Fruit fly (Drosophila melanogaster) whole organism, embryonic: Measurements from ENCODE around the gene CG9328.

ENCODE experiments used
- Adf1 ChIP-seq: fragments of 200-800 bp; sonication (Bioruptor generic); IDR thresholded peaks from 2 replicates; pipeline ENCODE4 v1.3.6; 2022; ENCODE audit warnings: missing biosample characterization, missing genetic modification characterization
- C15 ChIP-seq: fragments of 200-800 bp; sonication (Bioruptor generic); IDR thresholded peaks from 3 replicates; pipeline ENCODE4 v1.3.6; 2022; ENCODE audit warnings: missing biosample characterization, missing genetic modification characterization
- CG10267 ChIP-seq: fragments of 200-800 bp; sonication (Bioruptor generic); optimal IDR thresholded peaks from 2 replicates; lab custom pipeline; 2018; ENCODE audit warnings: missing biosample characterization, mild to moderate bottlenecking, missing genetic modification characterization, moderate library complexity
- CG11504 ChIP-seq: fragments of 200-800 bp; sonication (Bioruptor generic); optimal IDR thresholded peaks from 3 replicates; lab custom pipeline; 2019; ENCODE audit warnings: missing biosample characterization, mild to moderate bottlenecking, missing genetic modification characterization, moderate library complexity
- CG12155 ChIP-seq: fragments of 200-800 bp; sonication (Bioruptor generic); optimal IDR thresholded peaks from 3 replicates; lab custom pipeline; 2016; ENCODE audit warnings: missing biosample characterization, missing genetic modification characterization
- CG12391 ChIP-seq: fragments of 200-800 bp; sonication (Bioruptor generic); optimal IDR thresholded peaks from 3 replicates; lab custom pipeline; 2018; ENCODE audit warnings: missing biosample characterization, mild to moderate bottlenecking, missing genetic modification characterization, moderate library complexity
- CG14965 ChIP-seq: fragments of 200-800 bp; sonication (Bioruptor generic); optimal IDR thresholded peaks from 2 replicates; lab custom pipeline; 2016; ENCODE audit warnings: missing biosample characterization, missing genetic modification characterization, borderline replicate concordance
- CG15479 ChIP-seq: fragments of 200-800 bp; sonication (Bioruptor generic); optimal IDR thresholded peaks from 3 replicates; lab custom pipeline; 2019; ENCODE audit warnings: missing biosample characterization, mild to moderate bottlenecking, missing genetic modification characterization, moderate library complexity
- CG15514 ChIP-seq: fragments of 200-800 bp; sonication (Bioruptor generic); optimal IDR thresholded peaks from 3 replicates; lab custom pipeline; 2017; ENCODE audit warnings: missing biosample characterization, missing genetic modification characterization, mild to moderate bottlenecking, moderate library complexity, missing genetic modification reagents
- CG1647 ChIP-seq: fragments of 200-800 bp; sonication (Bioruptor generic); optimal IDR thresholded peaks from 3 replicates; lab custom pipeline; 2016; ENCODE audit warnings: missing biosample characterization, missing genetic modification characterization
- CG17186 ChIP-seq: fragments of 200-800 bp; sonication (Bioruptor generic); optimal IDR thresholded peaks from 3 replicates; lab custom pipeline; 2017; ENCODE audit warnings: missing biosample characterization, missing genetic modification reagents, missing genetic modification characterization
- CG17568 ChIP-seq: fragments of 200-800 bp; sonication (Bioruptor generic); optimal IDR thresholded peaks from 2 replicates; lab custom pipeline; 2018; ENCODE audit warnings: missing biosample characterization, mild to moderate bottlenecking, missing genetic modification characterization, moderate library complexity
- CG1792 ChIP-seq: fragments of 200-800 bp; sonication (Bioruptor generic); optimal IDR thresholded peaks from 2 replicates; lab custom pipeline; 2016; ENCODE audit warnings: missing biosample characterization, missing genetic modification characterization
- CG18619 ChIP-seq: fragments of 200-800 bp; sonication (Bioruptor generic); optimal IDR thresholded peaks from 3 replicates; lab custom pipeline; 2017; ENCODE audit warnings: missing biosample characterization, mild to moderate bottlenecking, missing genetic modification characterization
- CG34376 ChIP-seq: fragments of 200-800 bp; sonication (Bioruptor generic); optimal IDR thresholded peaks from 2 replicates; lab custom pipeline; 2018; ENCODE audit warnings: missing biosample characterization, mild to moderate bottlenecking, missing genetic modification characterization
- CG4854 ChIP-seq: fragments of 200-800 bp; sonication (Bioruptor generic); optimal IDR thresholded peaks from 2 replicates; lab custom pipeline; 2016; ENCODE audit warnings: missing biosample characterization, missing genetic modification characterization, inconsistent platforms
- CG5953 ChIP-seq: fragments of 200-800 bp; sonication (Bioruptor generic); IDR thresholded peaks from 2 replicates; pipeline ENCODE4 v1.3.6; 2022; ENCODE audit warnings: missing biosample characterization, missing genetic modification characterization
- CG7839 ChIP-seq: fragments of 200-800 bp; sonication (Bioruptor generic); optimal IDR thresholded peaks from 3 replicates; lab custom pipeline; 2018; ENCODE audit warnings: missing biosample characterization, mild to moderate bottlenecking, missing genetic modification characterization, moderate library complexity
- CG8765 ChIP-seq: fragments of 200-800 bp; sonication (Bioruptor generic); IDR thresholded peaks from 2 replicates; pipeline ENCODE4 v1.3.6; 2022; ENCODE audit warnings: missing biosample characterization, missing genetic modification characterization
- D19A ChIP-seq: fragments of 200-800 bp; optimal IDR thresholded peaks from 3 replicates; lab custom pipeline; 2019; ENCODE audit warnings: missing biosample characterization, mild to moderate bottlenecking, missing genetic modification characterization, moderate library complexity
- Dll ChIP-seq: fragments of 200-800 bp; sonication (Bioruptor generic); IDR thresholded peaks from 4 replicates; pipeline ENCODE4 v1.3.6; 2022; ENCODE audit warnings: missing biosample characterization, missing genetic modification characterization; ENCODE audit not compliant: partially characterized antibody
- E2f1 ChIP-seq: fragments of 200-800 bp; sonication (Bioruptor generic); IDR thresholded peaks from 2 replicates; pipeline ENCODE4 v1.3.6; 2022; ENCODE audit warnings: missing biosample characterization, missing genetic modification characterization
- Gug ChIP-seq: fragments of 200-800 bp; sonication (Bioruptor generic); IDR thresholded peaks from 4 replicates; pipeline ENCODE4 v1.3.6; 2022; ENCODE audit warnings: missing biosample characterization, missing genetic modification characterization
- Hey ChIP-seq: fragments of 200-800 bp; sonication (Bioruptor generic); optimal IDR thresholded peaks from 3 replicates; lab custom pipeline; 2018; ENCODE audit warnings: missing biosample characterization, mild to moderate bottlenecking, missing genetic modification characterization
- Lhr ChIP-seq: fragments of 200-800 bp; sonication (Bioruptor generic); optimal IDR thresholded peaks from 3 replicates; lab custom pipeline; 2017; ENCODE audit warnings: mild to moderate bottlenecking, missing biosample characterization, missing genetic modification reagents, missing genetic modification characterization
- Oaz ChIP-seq: fragments of 200-800 bp; sonication (Bioruptor generic); IDR thresholded peaks from 2 replicates; pipeline ENCODE4 v1.3.6; 2022; ENCODE audit warnings: missing biosample characterization, missing genetic modification characterization
- Opbp ChIP-seq: fragments of 200-800 bp; sonication (Bioruptor generic); IDR thresholded peaks from 3 replicates; pipeline ENCODE4 v1.3.6; 2022; ENCODE audit warnings: missing biosample characterization, missing genetic modification characterization; ENCODE audit not compliant: partially characterized antibody
- Pdp1 ChIP-seq, 2 experiments: fragments of 200-800 bp; sonication (Bioruptor generic); optimal IDR thresholded peaks; 3 replicates each; lab custom pipeline; 2016; ENCODE audit warnings: missing biosample characterization in 2 of 2, missing genetic modification characterization in 2 of 2, mild to moderate bottlenecking in 1 of 2, moderate library complexity in 1 of 2
- Stat92E ChIP-seq, 3 experiments: fragments of >200 bp in 2 of 3; fragments of 200-800 bp in 1 of 3; sonication (Bioruptor generic) in 1 of 3; optimal IDR thresholded peaks; 2 replicates each; lab custom pipeline; 2017 to 2019; ENCODE audit warnings: missing biosample characterization in 3 of 3, missing genetic modification characterization in 3 of 3, mild to moderate bottlenecking in 1 of 3, moderate library complexity in 1 of 3
- TFAM ChIP-seq: fragments of 200-800 bp; sonication (Bioruptor generic); optimal IDR thresholded peaks from 2 replicates; lab custom pipeline; 2017; ENCODE audit warnings: missing biosample characterization, missing genetic modification characterization, inconsistent platforms
- Usf ChIP-seq: fragments of 200-800 bp; sonication (Bioruptor generic); optimal IDR thresholded peaks from 2 replicates; lab custom pipeline; 2017; ENCODE audit warnings: missing genotype, missing biosample characterization, missing genetic modification characterization
- az2 ChIP-seq: fragments of 200-800 bp; sonication (Bioruptor generic); optimal IDR thresholded peaks from 3 replicates; lab custom pipeline; 2016; ENCODE audit warnings: missing biosample characterization, missing genetic modification characterization
- bsh ChIP-seq, 2 experiments: fragments of 200-800 bp; sonication (Bioruptor generic); optimal IDR thresholded peaks; 2 replicates each; lab custom pipeline; 2017 to 2018; ENCODE audit warnings: mild to moderate bottlenecking in 2 of 2, missing biosample characterization in 2 of 2, missing genetic modification characterization in 2 of 2, moderate library complexity in 1 of 2
- cato ChIP-seq: fragments of 200-800 bp; sonication (Bioruptor generic); optimal IDR thresholded peaks from 2 replicates; lab custom pipeline; 2016; ENCODE audit warnings: missing biosample characterization, missing genetic modification characterization, borderline replicate concordance
- cg ChIP-seq: fragments of 200-800 bp; sonication (Bioruptor generic); optimal IDR thresholded peaks from 3 replicates; lab custom pipeline; 2019; ENCODE audit warnings: missing biosample characterization, mild to moderate bottlenecking, missing genetic modification characterization, moderate library complexity
- chm ChIP-seq: fragments of 200-800 bp; sonication (Bioruptor generic); IDR thresholded peaks from 2 replicates; pipeline ENCODE4 v1.3.6; 2022; ENCODE audit warnings: missing biosample characterization, missing genetic modification characterization
- ftz-f1 ChIP-seq: fragments of 200-800 bp; sonication (Bioruptor generic); optimal IDR thresholded peaks from 2 replicates; lab custom pipeline; 2016; ENCODE audit warnings: missing biosample characterization, missing genetic modification characterization
- h ChIP-seq: fragments of >200 bp; optimal IDR thresholded peaks from 2 replicates; lab custom pipeline; 2017
- hb ChIP-seq: fragments of 200-800 bp; sonication (Bioruptor generic); IDR thresholded peaks from 3 replicates; pipeline ENCODE4 v1.3.6; 2022; ENCODE audit warnings: missing biosample characterization, missing genetic modification characterization; ENCODE audit not compliant: partially characterized antibody
- ind ChIP-seq: fragments of 200-800 bp; sonication (Bioruptor generic); optimal IDR thresholded peaks from 3 replicates; lab custom pipeline; 2016; ENCODE audit warnings: missing biosample characterization, missing genetic modification characterization
- lbe ChIP-seq: fragments of 200-800 bp; sonication (Bioruptor generic); optimal IDR thresholded peaks from 2 replicates; lab custom pipeline; 2016; ENCODE audit warnings: missing biosample characterization, mild to moderate bottlenecking, missing genetic modification characterization
- luna ChIP-seq: fragments of 200-800 bp; sonication (Bioruptor generic); optimal IDR thresholded peaks from 2 replicates; lab custom pipeline; 2016; ENCODE audit warnings: missing biosample characterization, missing genetic modification characterization
- maf-S ChIP-seq: fragments of 200-800 bp; sonication (Bioruptor generic); optimal IDR thresholded peaks from 2 replicates; lab custom pipeline; 2016; ENCODE audit warnings: missing biosample characterization, missing genetic modification characterization
- sd ChIP-seq: fragments of 200-800 bp; sonication (Bioruptor generic); optimal IDR thresholded peaks from 3 replicates; lab custom pipeline; 2018; ENCODE audit warnings: missing biosample characterization, mild to moderate bottlenecking, missing genetic modification characterization, moderate library complexity
- stc ChIP-seq: fragments of 200-800 bp; sonication (Bioruptor generic); IDR thresholded peaks from 2 replicates; pipeline ENCODE4 v1.3.6; 2022; ENCODE audit warnings: missing biosample characterization, missing genetic modification characterization
- unpg ChIP-seq: fragments of 200-800 bp; sonication (Bioruptor generic); optimal IDR thresholded peaks from 3 replicates; lab custom pipeline; 2018; ENCODE audit warnings: missing biosample characterization, mild to moderate bottlenecking, missing genetic modification characterization, moderate library complexity
- vvl ChIP-seq: fragments of 200-800 bp; sonication (Bioruptor generic); IDR thresholded peaks from 2 replicates; pipeline ENCODE4 v1.3.6; 2022; ENCODE audit warnings: missing biosample characterization, missing genetic modification characterization
- wek ChIP-seq: fragments of 200-800 bp; sonication (Bioruptor generic); optimal IDR thresholded peaks from 3 replicates; lab custom pipeline; 2018; ENCODE audit warnings: missing biosample characterization, mild to moderate bottlenecking, missing genetic modification characterization, moderate library complexity
- wor ChIP-seq: fragments of 200-800 bp; sonication (Bioruptor generic); IDR thresholded peaks from 2 replicates; pipeline ENCODE4 v1.3.6; 2022; ENCODE audit warnings: missing biosample characterization, missing genetic modification characterization

CG9328 gene

DNA sequence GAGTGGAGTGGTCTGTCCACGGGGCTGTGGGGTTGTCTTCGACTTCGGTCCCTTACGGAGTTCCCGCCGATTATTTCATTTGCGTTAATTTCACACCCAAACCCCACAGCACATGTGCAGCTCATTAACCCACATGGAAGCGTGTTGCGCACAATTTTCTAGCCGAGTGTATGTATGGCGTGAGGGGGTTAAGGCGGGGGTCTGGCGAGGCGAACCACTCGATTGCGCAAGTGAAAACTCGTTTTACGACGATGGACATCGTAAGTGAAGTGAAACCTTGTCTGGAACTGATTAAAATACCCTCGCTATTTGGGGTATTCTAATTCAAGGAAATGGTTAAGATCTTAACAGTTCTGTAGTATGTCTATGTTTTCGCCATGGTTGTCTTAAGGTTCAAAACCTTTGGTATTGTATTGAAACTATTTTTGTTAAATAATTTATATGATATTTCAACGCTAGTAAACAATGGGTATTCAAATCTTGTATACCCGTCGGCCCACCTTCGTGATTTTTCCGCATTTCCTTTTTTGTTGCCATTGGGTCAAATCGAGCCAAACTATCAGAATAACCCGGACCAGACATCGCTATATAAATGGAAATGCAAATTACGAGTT, 13.6 kb downstream of the CG9328 start (continued):
- peak; percentile 21 for TF ChIP-seq ind
- TF ChIP-seq Gug (GFP tag; lab: Robert Waterston, UW), result 0 out of 4 replicates have a peak, but pooled peaks have one; percentile 7
- TF ChIP-seq TFAM (GFP tag; lab: Kevin White, UChicago), result no peak
- TF ChIP-seq bsh (GFP tag; optimal IDR thresholded peaks at IDR 0.05; lab: Kevin White, UChicago), result peak; percentile 59 to 62
- TF ChIP-seq chm (GFP tag; lab: Robert Waterston, UW), result no peak
- TF ChIP-seq az2, result peak; percentile 45
- TF ChIP-seq Hey (tag; lab: Kevin White, UChicago), result no peak
- TF ChIP-seq CG1647 (GFP tag; lab: Kevin White, UChicago), result no peak
- TF ChIP-seq E2f1 (GFP tag; lab: Robert Waterston, UW), result peak; percentile 55; the same call in 1 of the 2 replicates
- TF ChIP-seq wek (GFP tag; lab: Kevin White, UChicago), result peak; percentile 45
- TF ChIP-seq Pdp1 (GFP tag; optimal IDR thresholded peaks at IDR 0.05; lab: Kevin White, UChicago), result peak in 1 of 2 experiments; percentile 84
- no peak for TF ChIP-seq Opbp (GFP tag; lab: Robert Waterston, UW)
- TF ChIP-seq cato, result peak; percentile 2
- peak; percentile 51 for TF ChIP-seq CG12391 (tag; lab: Kevin White, UChicago)
- peak; percentile 68 for TF ChIP-seq D19A (tag; lab: Kevin White, UChicago)
- TF ChIP-seq CG15479, result no peak
- TF ChIP-seq cg (GFP tag; lab: Kevin White, UChicago), result no peak
- no peak for TF ChIP-seq Lhr (GFP tag; lab: Kevin White, UChicago)
- no peak for TF ChIP-seq maf-S (GFP tag; lab: Kevin White, UChicago)
- no peak for TF ChIP-seq C15 (GFP tag; lab: Robert Waterston, UW)
- TF ChIP-seq vvl, result 0 out of 2 replicates have a peak, but pooled peaks have one; percentile 51
- TF ChIP-seq CG1792 (GFP tag; lab: Kevin White, UChicago), result no peak
- TF ChIP-seq hb (GFP tag; lab: Robert Waterston, UW), result no peak
- TF ChIP-seq lbe (GFP tag; lab: Kevin White, UChicago), result no peak
- peak; percentile 48 for TF ChIP-seq Oaz (GFP tag; lab: Robert Waterston, UW)
- no peak for TF ChIP-seq Usf (GFP tag; lab: Kevin White, UChicago)
- no peak for TF ChIP-seq luna (GFP tag; lab: Kevin White, UChicago)
- TF ChIP-seq CG8765 (GFP tag; lab: Robert Waterston, UW), result no peak
- no peak for TF ChIP-seq Adf1 (GFP tag; lab: Robert Waterston, UW)
- no peak for TF ChIP-seq h (lab: Kevin White, UChicago)
- no peak for TF ChIP-seq CG14965
- no peak for TF ChIP-seq Stat92E (GFP tag; optimal IDR thresholded peaks at IDR 0.05; lab: Kevin White, UChicago)
- peak; percentile 58 for TF ChIP-seq unpg (GFP tag; lab: Kevin White, UChicago)
- no peak for TF ChIP-seq CG5953 (GFP tag; lab: Robert Waterston, UW)
- TF ChIP-seq CG17186 (GFP tag; lab: Kevin White, UChicago), result no peak
- TF ChIP-seq wor (GFP tag; lab: Robert Waterston, UW), result 0 out of 2 replicates have a peak, but pooled peaks have one; percentile 16
- TF ChIP-seq CG15514 (GFP tag; lab: Kevin White, UChicago), result peak; percentile 13
- peak; percentile 62 for TF ChIP-seq CG7839 (tag; lab: Kevin White, UChicago)
- no peak for TF ChIP-seq Dll (GFP tag; lab: Robert Waterston, UW)
- TF ChIP-seq CG12155 (GFP tag; lab: Kevin White, UChicago), result no peak
- TF ChIP-seq CG34376 (GFP tag; lab: Kevin White, UChicago), result no peak
- no peak for TF ChIP-seq ftz-f1 (GFP tag; lab: Kevin White, UChicago)
- TF ChIP-seq CG11504 (tag; lab: Kevin White, UChicago), result peak; percentile 59
- peak; percentile 34 for TF ChIP-seq CG17568
- 0 out of 2 replicates have a peak, but pooled peaks have one; percentile 30 for TF ChIP-seq stc (GFP tag; lab: Robert Waterston, UW)
- TF ChIP-seq CG10267, result no peak
- no peak for TF ChIP-seq CG4854 (GFP tag; lab: Kevin White, UChicago)
- no peak for TF ChIP-seq CG18619 (GFP tag; lab: Kevin White, UChicago)
- peak; percentile 3 for TF ChIP-seq sd (tag; lab: Kevin White, UChicago)
